Fruit fly (Drosophila melanogaster) S2 (cell line): ENCODE results near the gene Girdin.
A peak's percentile ranks its signal among the peaks of the same experiment; 100 is the strongest.

Source experiments
- CG8478 ChIP-seq: fragments of >200 bp; optimal IDR thresholded peaks from 2 replicates; lab custom pipeline; 2018
- CTCF ChIP-seq, 2 experiments: fragments of >200 bp; optimal IDR thresholded peaks; 2 replicates each; lab custom pipeline; 2018

Gene Girdin

dm6 chr3L:3198447-3199402 is 20.0 kb downstream of the Girdin start, which contains the start of the genes CG32276 and gry:
TSS of gene CG32276 (minus strand) at chr3L:3199047.
TSS of gene gry (plus strand) at chr3L:3199090.
- TF ChIP-seq CG8478 (lab: Kevin White, UChicago) (no peak), CTCF (optimal IDR thresholded peaks at IDR 0.05; lab: Kevin White, UChicago) (no peak)

dm6 chr3L:3203062-3203461 is 24.3 kb downstream of the Girdin start, which contains the start of gene CG32271:
TSS of gene CG32271 (minus strand) at chr3L:3203162.
- TF ChIP-seq CG8478 (lab: Kevin White, UChicago) (no peak), CTCF (optimal IDR thresholded peaks at IDR 0.05; lab: Kevin White, UChicago) (no peak)

dm6 chr3L:3204348-3204747 is 25.6 kb downstream of the Girdin start, which contains the start of gene CG33159:
TSS of gene CG33159 (minus strand) at chr3L:3204448.
- TF ChIP-seq CG8478 (lab: Kevin White, UChicago) (no peak), CTCF (optimal IDR thresholded peaks at IDR 0.05; lab: Kevin White, UChicago) (no peak)

- TF ChIP-seq CG8478 (lab: Kevin White, UChicago), result no peak
- TF ChIP-seq CTCF (optimal IDR thresholded peaks at IDR 0.05; lab: Kevin White, UChicago), result no peak
Observed at dm6 chr3L:3205349-3205748, 26.6 kb downstream of the Girdin start, which contains the start of gene CG32277. TSS of gene CG32277 (minus strand) at chr3L:3205449.

dm6 chr3L:3206263-3206662 is 27.5 kb downstream of the Girdin start, which contains the start of gene CG33160:
TSS of gene CG33160 (minus strand) at chr3L:3206363.
- TF ChIP-seq CTCF (optimal IDR thresholded peaks at IDR 0.05; lab: Kevin White, UChicago) (no peak), CG8478 (lab: Kevin White, UChicago) (no peak)

dm6 chr3L:3208895-3209294 is 30.2 kb downstream of the Girdin start, which contains the start of the genes CG32269 and CG32270:
TSS of gene CG32269 (minus strand) at chr3L:3208985.
TSS of gene CG32270 (minus strand) at chr3L:3208985.
- TF ChIP-seq CG8478 (lab: Kevin White, UChicago) (no peak), CTCF (optimal IDR thresholded peaks at IDR 0.05; lab: Kevin White, UChicago) (no peak)

dm6 chr3L:3218859-3219258 is 40.1 kb downstream of the Girdin start, which contains the start of the genes hob and nSMase:
TSS of gene hob (minus strand) at chr3L:3218920.
TSS of gene nSMase (plus strand) at chr3L:3219156.
- no peak for TF ChIP-seq CTCF (optimal IDR thresholded peaks at IDR 0.05; lab: Kevin White, UChicago)
- no peak for TF ChIP-seq CG8478 (lab: Kevin White, UChicago)

dm6 chr3L:3222643-3223389 is 44.1 kb downstream of the Girdin start, which contains the start of the genes RpL28 and eIF1:
TSS of gene RpL28 (minus strand) at chr3L:3222960.
TSS of gene eIF1 (plus strand) at chr3L:3223341.
- no peak for TF ChIP-seq CG8478 (lab: Kevin White, UChicago)
- TF ChIP-seq CTCF (optimal IDR thresholded peaks at IDR 0.05; lab: Kevin White, UChicago), result no peak

dm6 chr3L:3223390-3223914 is 44.7 kb downstream of the Girdin start:
- no peak for TF ChIP-seq CG8478 (lab: Kevin White, UChicago)

- peak in 1 of 2 experiments; percentile 61 for TF ChIP-seq CTCF (optimal IDR thresholded peaks at IDR 0.05; lab: Kevin White, UChicago)
- no peak for TF ChIP-seq CG8478 (lab: Kevin White, UChicago)
Observed at dm6 chr3L:3224740-3225719, 46.3 kb downstream of the Girdin start, which contains the start of gene Larp4B. TSS of gene Larp4B (plus strand) at chr3L:3224838.

dm6 chr3L:3225769-3226457 is 47.2 kb downstream of the Girdin start:
- no peak for TF ChIP-seq CG8478 (lab: Kevin White, UChicago)
- TF ChIP-seq CTCF (optimal IDR thresholded peaks at IDR 0.05; lab: Kevin White, UChicago), result no peak

- no peak for TF ChIP-seq CTCF (optimal IDR thresholded peaks at IDR 0.05; lab: Kevin White, UChicago)
- TF ChIP-seq CG8478 (lab: Kevin White, UChicago), result no peak
Observed at dm6 chr3L:3226458-3226783, 47.7 kb downstream of the Girdin start.
